Worm (Caenorhabditis elegans): Measurements from ENCODE around the gene fmil-1.

- TF ChIP-seq ama-1 (optimal IDR thresholded peaks at IDR 0.05) (no peak), flt-1 (GFP tag; IDR thresholded peaks at IDR 0.05) (no peak)
Observed at ce11 chrIV:3686260-3686659, 17.8 kb upstream of the fmil-1 start.

Data from whole organism, early embryonic.